Worm (Caenorhabditis elegans): ENCODE results near the gene ppm-1.A.

Gene ppm-1.A

ce11 chrV:10557094-10557493 lies 20.9 kb upstream of the ppm-1.A start:
- TF ChIP-seq unc-120 (tag; optimal IDR thresholded peaks at IDR 0.05; ENCODE audit: poor library complexity, severe bottlenecking) (no peak), ceh-39 (tag; optimal IDR thresholded peaks at IDR 0.05) (no peak), ham-2 (GFP tag; optimal IDR thresholded peaks at IDR 0.05) (no peak), hlh-1 (tag; optimal IDR thresholded peaks at IDR 0.05) (no peak), elt-3 (tag; optimal IDR thresholded peaks at IDR 0.05) (no peak)

- TF ChIP-seq sptf-1 (tag; optimal IDR thresholded peaks at IDR 0.05), result no peak
- TF ChIP-seq drap-1 (GFP tag; optimal IDR thresholded peaks at IDR 0.05), result no peak
- TF ChIP-seq ceh-39 (tag; optimal IDR thresholded peaks at IDR 0.05), result no peak
- no peak for TF ChIP-seq pha-4 (tag; optimal IDR thresholded peaks at IDR 0.05)
- TF ChIP-seq bed-3 (GFP tag; optimal IDR thresholded peaks at IDR 0.05), result no peak
- no peak for TF ChIP-seq tbx-8 (GFP tag; optimal IDR thresholded peaks at IDR 0.05)
- TF ChIP-seq elt-1 (tag; optimal IDR thresholded peaks at IDR 0.05; ENCODE audit: borderline replicate concordance, insufficient read depth), result no peak
- no peak for TF ChIP-seq ces-1 (GFP tag; optimal IDR thresholded peaks at IDR 0.05)
- no peak for TF ChIP-seq lin-32 (GFP tag; optimal IDR thresholded peaks at IDR 0.05)
- TF ChIP-seq elt-3 (tag; optimal IDR thresholded peaks at IDR 0.05), result no peak
- TF ChIP-seq cnd-1 (tag; optimal IDR thresholded peaks at IDR 0.05), result no peak
- no peak for TF ChIP-seq nhr-76 (tag; optimal IDR thresholded peaks at IDR 0.05)
- TF ChIP-seq mab-5 (tag; optimal IDR thresholded peaks at IDR 0.05), result no peak
- no peak for TF ChIP-seq mls-2 (tag; optimal IDR thresholded peaks at IDR 0.05)
- no peak for TF ChIP-seq unc-39 (tag; optimal IDR thresholded peaks at IDR 0.05)
- TF ChIP-seq unc-120 (tag; optimal IDR thresholded peaks at IDR 0.05; ENCODE audit: poor library complexity, severe bottlenecking), result no peak
- TF ChIP-seq lin-13 (tag; optimal IDR thresholded peaks at IDR 0.05), result no peak
- no peak for TF ChIP-seq ham-2 (GFP tag; optimal IDR thresholded peaks at IDR 0.05)
- TF ChIP-seq nhr-28 (tag; optimal IDR thresholded peaks at IDR 0.05), result no peak
- no peak for TF ChIP-seq ceh-43 (GFP tag; optimal IDR thresholded peaks at IDR 0.05)
These were observed 20.2 kb upstream of the ppm-1.A start for ce11 chrV:10556362-10556761.

- TF ChIP-seq elt-1 (tag; optimal IDR thresholded peaks at IDR 0.05; ENCODE audit: borderline replicate concordance, insufficient read depth) (no peak), lin-13 (tag; optimal IDR thresholded peaks at IDR 0.05) (no peak), hlh-1 (tag; optimal IDR thresholded peaks at IDR 0.05) (no peak), mep-1 (tag; optimal IDR thresholded peaks at IDR 0.05) (no peak), M03D4.4 (tag; optimal IDR thresholded peaks at IDR 0.05) (no peak), ces-1 (GFP tag; optimal IDR thresholded peaks at IDR 0.05) (no peak), snpc-4 (tag; optimal IDR thresholded peaks at IDR 0.05) (no peak)
These were observed 19.1 kb upstream of the ppm-1.A start, which contains the start of gene F32G8.3 for ce11 chrV:10555239-10555638. Gene F32G8.3 (minus strand): TSS chrV:10555339.

ce11 chrV:10549717-10550116 lies 13.5 kb upstream of the ppm-1.A start, which contains the start of gene F32G8.2:
Gene F32G8.2 (plus strand): TSS chrV:10550017.
- no peak for TF ChIP-seq nhr-237 (tag; optimal IDR thresholded peaks at IDR 0.05)
- TF ChIP-seq nhr-28 (tag; optimal IDR thresholded peaks at IDR 0.05), result no peak
- TF ChIP-seq elt-1 (tag; optimal IDR thresholded peaks at IDR 0.05; ENCODE audit: borderline replicate concordance, insufficient read depth), result no peak
- no peak for TF ChIP-seq lsy-2 (tag; optimal IDR thresholded peaks at IDR 0.05)
- TF ChIP-seq blmp-1 (tag; optimal IDR thresholded peaks at IDR 0.05), result no peak
- no peak for TF ChIP-seq nhr-76 (tag; optimal IDR thresholded peaks at IDR 0.05)

- TF ChIP-seq ceh-43 (GFP tag; optimal IDR thresholded peaks at IDR 0.05) (no peak), ham-2 (GFP tag; optimal IDR thresholded peaks at IDR 0.05) (no peak), unc-62 (GFP tag; optimal IDR thresholded peaks at IDR 0.05) (no peak), tbx-8 (GFP tag; optimal IDR thresholded peaks at IDR 0.05) (no peak), hlh-1 (tag; optimal IDR thresholded peaks at IDR 0.05) (no peak), ceh-83 (GFP tag; optimal IDR thresholded peaks at IDR 0.05) (no peak), unc-120 (tag; optimal IDR thresholded peaks at IDR 0.05; ENCODE audit: poor library complexity, severe bottlenecking) (no peak), sptf-1 (tag; optimal IDR thresholded peaks at IDR 0.05) (no peak), M03D4.4 (tag; optimal IDR thresholded peaks at IDR 0.05) (no peak), mab-5 (tag; optimal IDR thresholded peaks at IDR 0.05) (no peak), lin-13 (tag; optimal IDR thresholded peaks at IDR 0.05) (no peak), bed-3 (GFP tag; optimal IDR thresholded peaks at IDR 0.05) (no peak), zip-8 (tag; optimal IDR thresholded peaks at IDR 0.05) (no peak), flh-1 (GFP tag; optimal IDR thresholded peaks at IDR 0.05) (no peak), lsy-2 (tag; optimal IDR thresholded peaks at IDR 0.05) (no peak), elt-3 (tag; optimal IDR thresholded peaks at IDR 0.05) (no peak), nhr-237 (tag; optimal IDR thresholded peaks at IDR 0.05) (no peak), mep-1 (tag; optimal IDR thresholded peaks at IDR 0.05) (no peak), sem-2 (GFP tag; optimal IDR thresholded peaks at IDR 0.05) (no peak)
These were observed 12.8 kb upstream of the ppm-1.A start, which contains the start of gene srd-34 for ce11 chrV:10548981-10549380. Gene srd-34 (minus strand): TSS chrV:10549081.

All from whole organism, mixed stage, embryonic.